Fruit fly (Drosophila melanogaster) whole organism, embryonic: Measurements from ENCODE around the gene Tsc1.

ENCODE experiments used
- Asciz ChIP-seq: fragments of 200-800 bp; sonication (Bioruptor generic); optimal IDR thresholded peaks from 2 replicates; lab custom pipeline; 2017; ENCODE audit warnings: missing biosample characterization, mild to moderate bottlenecking, missing genetic modification characterization, missing genetic modification reagents
- Atf3 ChIP-seq: fragments of 200-800 bp; sonication (Bioruptor generic); optimal IDR thresholded peaks from 3 replicates; lab custom pipeline; 2016; ENCODE audit warnings: missing biosample characterization, missing genetic modification characterization
- CG10431 ChIP-seq: fragments of 200-800 bp; sonication (Bioruptor generic); optimal IDR thresholded peaks from 3 replicates; lab custom pipeline; 2018; ENCODE audit warnings: missing biosample characterization, mild to moderate bottlenecking, missing genetic modification characterization
- CG10654 ChIP-seq: fragments of 200-800 bp; sonication (Bioruptor generic); optimal IDR thresholded peaks from 2 replicates; lab custom pipeline; 2016; ENCODE audit warnings: missing biosample characterization, missing genetic modification characterization
- CG12769 ChIP-seq: fragments of 200-800 bp; sonication (Bioruptor generic); optimal IDR thresholded peaks from 2 replicates; lab custom pipeline; 2019; ENCODE audit warnings: missing biosample characterization, mild to moderate bottlenecking, missing genetic modification characterization, moderate library complexity
- CG13287 ChIP-seq: fragments of 200-800 bp; sonication (Bioruptor generic); IDR thresholded peaks from 2 replicates; pipeline ENCODE4 v1.3.6; 2022; ENCODE audit warnings: missing biosample characterization, missing genetic modification characterization; ENCODE audit not compliant: partially characterized antibody
- CG14965 ChIP-seq: fragments of 200-800 bp; sonication (Bioruptor generic); optimal IDR thresholded peaks from 2 replicates; lab custom pipeline; 2016; ENCODE audit warnings: missing biosample characterization, missing genetic modification characterization, borderline replicate concordance
- CG15011 ChIP-seq: fragments of 200-800 bp; sonication (Bioruptor generic); optimal IDR thresholded peaks from 3 replicates; lab custom pipeline; 2018; ENCODE audit warnings: missing biosample characterization, mild to moderate bottlenecking, missing genetic modification characterization
- CG15073 ChIP-seq: fragments of 200-800 bp; sonication (Bioruptor generic); optimal IDR thresholded peaks from 2 replicates; lab custom pipeline; 2016; ENCODE audit warnings: missing biosample characterization, missing genetic modification characterization
- CG17186 ChIP-seq: fragments of 200-800 bp; sonication (Bioruptor generic); optimal IDR thresholded peaks from 3 replicates; lab custom pipeline; 2017; ENCODE audit warnings: missing biosample characterization, missing genetic modification reagents, missing genetic modification characterization
- CG1792 ChIP-seq: fragments of 200-800 bp; sonication (Bioruptor generic); optimal IDR thresholded peaks from 2 replicates; lab custom pipeline; 2016; ENCODE audit warnings: missing biosample characterization, missing genetic modification characterization
- CG1832 ChIP-seq: fragments of 200-800 bp; sonication (Bioruptor generic); optimal IDR thresholded peaks from 2 replicates; lab custom pipeline; 2017; ENCODE audit warnings: missing biosample characterization, mild to moderate bottlenecking, missing genetic modification characterization, inconsistent platforms
- CG2129 ChIP-seq: fragments of 200-800 bp; sonication (Bioruptor generic); IDR thresholded peaks from 2 replicates; pipeline ENCODE4 v1.3.6; 2022; ENCODE audit warnings: missing biosample characterization, missing genetic modification characterization; ENCODE audit not compliant: partially characterized antibody
- CG3847 ChIP-seq: fragments of 200-800 bp; sonication (Bioruptor generic); IDR thresholded peaks from 2 replicates; pipeline ENCODE4 v1.3.6; 2022; ENCODE audit warnings: missing biosample characterization, missing genetic modification characterization
- CG4328 ChIP-seq: fragments of 200-800 bp; sonication (Bioruptor generic); optimal IDR thresholded peaks from 3 replicates; lab custom pipeline; 2017; ENCODE audit warnings: missing biosample characterization, missing genetic modification reagents, missing genetic modification characterization
- CG6175 ChIP-seq: fragments of 200-800 bp; sonication (Bioruptor generic); IDR thresholded peaks from 3 replicates; pipeline ENCODE4 v1.3.6; 2022; ENCODE audit warnings: missing biosample characterization, missing genetic modification characterization
- CG7372 ChIP-seq: fragments of 200-800 bp; sonication (Bioruptor generic); IDR thresholded peaks from 2 replicates; pipeline ENCODE4 v1.3.6; 2022; ENCODE audit warnings: missing biosample characterization, missing genetic modification characterization
- CG7786 ChIP-seq: fragments of 200-800 bp; sonication (Bioruptor generic); optimal IDR thresholded peaks from 2 replicates; lab custom pipeline; 2016; ENCODE audit warnings: missing biosample characterization, missing genetic modification characterization
- CG9932 ChIP-seq: fragments of 200-800 bp; sonication (Bioruptor generic); IDR thresholded peaks from 2 replicates; pipeline ENCODE4 v1.3.6; 2022; ENCODE audit warnings: missing biosample characterization, missing genetic modification characterization
- CHES-1-like ChIP-seq: fragments of 200-800 bp; sonication (Bioruptor generic); optimal IDR thresholded peaks from 2 replicates; lab custom pipeline; 2016; ENCODE audit warnings: missing biosample characterization, missing genetic modification characterization
- CkIIα-i1 ChIP-seq: fragments of 200-800 bp; sonication (Bioruptor generic); IDR thresholded peaks from 2 replicates; pipeline ENCODE4 v1.3.6; 2022; ENCODE audit warnings: missing biosample characterization, missing genetic modification characterization
- CrebB ChIP-seq: fragments of 200-800 bp; sonication (Bioruptor generic); optimal IDR thresholded peaks from 3 replicates; lab custom pipeline; 2018; ENCODE audit warnings: missing biosample characterization, mild to moderate bottlenecking, missing genetic modification characterization
- Deaf1 ChIP-seq: fragments of 200-800 bp; optimal IDR thresholded peaks from 3 replicates; lab custom pipeline; 2019; ENCODE audit warnings: missing biosample characterization, mild to moderate bottlenecking, missing genetic modification characterization, moderate library complexity
- Dip2 ChIP-seq: fragments of 200-800 bp; sonication (Bioruptor generic); IDR thresholded peaks from 2 replicates; pipeline ENCODE4 v1.3.6; 2022; ENCODE audit warnings: missing biosample characterization, missing genetic modification characterization
- Fer1 ChIP-seq: fragments of 200-800 bp; sonication (Bioruptor generic); optimal IDR thresholded peaks from 2 replicates; lab custom pipeline; 2017; ENCODE audit warnings: missing biosample characterization, mild to moderate bottlenecking, missing genetic modification characterization
- MBD-R2 ChIP-seq: fragments of 200-800 bp; sonication (Bioruptor generic); IDR thresholded peaks from 2 replicates; pipeline ENCODE4 v1.3.6; 2022; ENCODE audit warnings: missing biosample characterization, missing genetic modification characterization
- NC2α ChIP-seq: fragments of 200-800 bp; sonication (Bioruptor generic); optimal IDR thresholded peaks from 2 replicates; lab custom pipeline; 2016; ENCODE audit warnings: missing biosample characterization, missing genetic modification characterization
- Pdp1 ChIP-seq, 2 experiments: fragments of 200-800 bp; sonication (Bioruptor generic); optimal IDR thresholded peaks; 3 replicates each; lab custom pipeline; 2016; ENCODE audit warnings: missing biosample characterization in 2 of 2, missing genetic modification characterization in 2 of 2, mild to moderate bottlenecking in 1 of 2, moderate library complexity in 1 of 2
- Sry-β ChIP-seq: fragments of 200-800 bp; sonication (Bioruptor generic); optimal IDR thresholded peaks from 2 replicates; lab custom pipeline; 2018; ENCODE audit warnings: missing biosample characterization, mild to moderate bottlenecking, missing genetic modification characterization, moderate library complexity
- Trl ChIP-seq, 3 experiments: fragments of >200 bp in 2 of 3; fragments of 200-800 bp in 1 of 3; sonication (Bioruptor generic) in 1 of 3; optimal IDR thresholded peaks; 2 replicates in 1 of 3; 3 replicates in 2 of 3; lab custom pipeline; 2016 to 2017; ENCODE audit warnings: missing biosample characterization in 1 of 3, missing genetic modification characterization in 1 of 3
- Vsx1 ChIP-seq: fragments of 200-800 bp; sonication (Bioruptor generic); optimal IDR thresholded peaks from 2 replicates; lab custom pipeline; 2017; ENCODE audit warnings: missing biosample characterization, mild to moderate bottlenecking, missing genetic modification characterization, missing genetic modification reagents
- Xbp1 ChIP-seq: fragments of 200-800 bp; sonication (Bioruptor generic); optimal IDR thresholded peaks from 3 replicates; lab custom pipeline; 2016; ENCODE audit warnings: missing biosample characterization, mild to moderate bottlenecking, missing genetic modification characterization
- ab ChIP-seq: fragments of 200-800 bp; sonication (Bioruptor generic); optimal IDR thresholded peaks from 2 replicates; lab custom pipeline; 2016; ENCODE audit warnings: missing biosample characterization, missing genetic modification characterization
- bbx ChIP-seq: fragments of 200-800 bp; sonication (Bioruptor generic); IDR thresholded peaks from 2 replicates; pipeline ENCODE4 v1.3.6; 2022; ENCODE audit warnings: missing biosample characterization, missing genetic modification characterization; ENCODE audit not compliant: partially characterized antibody
- danr ChIP-seq: fragments of 200-800 bp; sonication (Bioruptor generic); IDR thresholded peaks from 2 replicates; pipeline ENCODE4 v1.3.6; 2022; ENCODE audit warnings: missing biosample characterization, missing genetic modification characterization
- fru ChIP-seq: fragments of >200 bp; optimal IDR thresholded peaks from 2 replicates; lab custom pipeline; 2017
- fu2 ChIP-seq: fragments of 200-800 bp; sonication (Bioruptor generic); optimal IDR thresholded peaks from 2 replicates; lab custom pipeline; 2016; ENCODE audit warnings: missing biosample characterization, missing genetic modification characterization
- gem ChIP-seq: fragments of 200-800 bp; sonication (Bioruptor generic); optimal IDR thresholded peaks from 2 replicates; lab custom pipeline; 2019; ENCODE audit warnings: missing biosample characterization, mild to moderate bottlenecking, missing genetic modification characterization, moderate library complexity
- gro ChIP-seq: fragments of 200-800 bp; sonication (Bioruptor generic); optimal IDR thresholded peaks from 2 replicates; lab custom pipeline; 2016; ENCODE audit warnings: missing biosample characterization, missing genetic modification characterization
- gsb ChIP-seq: fragments of 200-800 bp; sonication (Bioruptor generic); IDR thresholded peaks from 2 replicates; pipeline ENCODE4 v1.3.6; 2022; ENCODE audit warnings: missing biosample characterization, missing genetic modification characterization
- gsb-n ChIP-seq: fragments of 200-800 bp; sonication (Bioruptor generic); optimal IDR thresholded peaks from 3 replicates; lab custom pipeline; 2018; ENCODE audit warnings: missing biosample characterization, mild to moderate bottlenecking, missing genetic modification characterization
- ham ChIP-seq: fragments of 200-800 bp; sonication (Bioruptor generic); IDR thresholded peaks from 2 replicates; pipeline ENCODE4 v1.3.6; 2022; ENCODE audit warnings: missing biosample characterization, missing genetic modification characterization
- hb ChIP-seq: fragments of 200-800 bp; sonication (Bioruptor generic); IDR thresholded peaks from 3 replicates; pipeline ENCODE4 v1.3.6; 2022; ENCODE audit warnings: missing biosample characterization, missing genetic modification characterization; ENCODE audit not compliant: partially characterized antibody
- ind ChIP-seq: fragments of 200-800 bp; sonication (Bioruptor generic); optimal IDR thresholded peaks from 3 replicates; lab custom pipeline; 2016; ENCODE audit warnings: missing biosample characterization, missing genetic modification characterization
- insv ChIP-seq, 2 experiments: fragments of 200-800 bp; sonication (Bioruptor generic); optimal IDR thresholded peaks; 3 replicates each; lab custom pipeline; 2016 to 2018; ENCODE audit warnings: missing biosample characterization in 2 of 2, missing genetic modification characterization in 2 of 2
- kah ChIP-seq: fragments of 200-800 bp; sonication (Bioruptor generic); optimal IDR thresholded peaks from 2 replicates; lab custom pipeline; 2018; ENCODE audit warnings: missing biosample characterization, mild to moderate bottlenecking, missing genetic modification characterization
- lov ChIP-seq, 2 experiments: fragments of 200-800 bp in 1 of 2; fragments of >200 bp in 1 of 2; sonication (Bioruptor generic) in 1 of 2; IDR thresholded peaks in 1 of 2; optimal IDR thresholded peaks in 1 of 2; 2 replicates in 1 of 2; 3 replicates in 1 of 2; pipeline versions ENCODE4 v1.3.6 to Lab custom; 2017 to 2022; ENCODE audit warnings: missing biosample characterization in 1 of 2, missing genetic modification characterization in 1 of 2
- psq ChIP-seq: fragments of 200-800 bp; sonication (Bioruptor generic); optimal IDR thresholded peaks from 2 replicates; lab custom pipeline; 2017; ENCODE audit warnings: missing biosample characterization, missing genetic modification characterization
- pum ChIP-seq: fragments of 200-800 bp; sonication (Bioruptor generic); optimal IDR thresholded peaks from 2 replicates; lab custom pipeline; 2016; ENCODE audit warnings: missing biosample characterization, missing genetic modification characterization
- ro ChIP-seq: fragments of 200-800 bp; sonication (Bioruptor generic); IDR thresholded peaks from 2 replicates; pipeline ENCODE4 v1.3.6; 2022; ENCODE audit warnings: missing biosample characterization, missing genetic modification characterization

Gene Tsc1

DNA sequence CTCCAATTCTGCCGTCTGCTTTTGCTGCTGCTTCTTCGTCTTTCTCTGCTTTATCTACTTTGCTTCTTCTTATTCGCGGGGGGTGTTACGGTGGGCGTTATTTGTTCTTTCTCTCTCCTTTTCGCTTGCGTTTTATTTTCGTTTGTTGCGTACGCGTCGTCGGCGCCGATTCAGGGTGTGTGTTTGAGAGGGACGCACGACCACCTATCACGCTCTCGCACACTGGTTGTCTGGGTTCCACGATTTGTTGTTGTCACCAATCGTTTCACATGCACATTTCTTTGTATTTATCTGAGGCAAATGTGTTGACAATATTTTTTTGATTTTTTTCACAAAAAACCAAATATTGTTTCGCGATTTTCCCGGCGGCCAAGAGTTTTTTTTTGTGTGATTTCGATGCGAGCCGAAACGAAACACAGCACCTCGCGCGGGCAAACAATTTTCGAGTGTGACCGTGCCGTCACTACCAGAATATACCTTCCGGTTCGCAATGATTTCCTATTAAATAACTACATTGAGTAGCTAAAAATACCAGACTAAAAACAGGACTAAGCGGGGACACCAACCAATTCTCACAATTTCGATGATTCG lies 24.7 kb upstream of the Tsc1 start, which contains the start of gene Syx1A (continued):
- TF ChIP-seq CG7786 = no peak
- no peak for TF ChIP-seq gsb-n (tag; lab: Kevin White, UChicago)
- TF ChIP-seq MBD-R2 (GFP tag; lab: Robert Waterston, UW) = no peak
- no peak for TF ChIP-seq Trl (optimal IDR thresholded peaks at IDR 0.05; lab: Kevin White, UChicago)
- TF ChIP-seq Trl (GFP tag; optimal IDR thresholded peaks at IDR 0.05; lab: Kevin White, UChicago) = no peak
- TF ChIP-seq NC2α (GFP tag; lab: Kevin White, UChicago) = no peak
- TF ChIP-seq kah (GFP tag; lab: Kevin White, UChicago) = no peak
- no peak for TF ChIP-seq Pdp1 (GFP tag; optimal IDR thresholded peaks at IDR 0.05; lab: Kevin White, UChicago)
- peak; percentile 98 for TF ChIP-seq psq
- TF ChIP-seq gem (tag; lab: Kevin White, UChicago) = no peak
- TF ChIP-seq CG9932 (GFP tag; lab: Robert Waterston, UW) = no peak
- TF ChIP-seq ab (GFP tag; lab: Kevin White, UChicago) = no peak
- TF ChIP-seq hb = no peak
- TF ChIP-seq insv (GFP tag; optimal IDR thresholded peaks at IDR 0.05; lab: Kevin White, UChicago) = no peak
- TF ChIP-seq CG12769 = no peak
- no peak for TF ChIP-seq CG15011 (GFP tag; lab: Kevin White, UChicago)
- no peak for TF ChIP-seq fru (lab: Kevin White, UChicago)
- no peak for TF ChIP-seq danr (GFP tag; lab: Robert Waterston, UW)
- no peak for TF ChIP-seq Xbp1 (GFP tag; lab: Kevin White, UChicago)
- peak; percentile 67 for TF ChIP-seq Deaf1 (tag; lab: Kevin White, UChicago)
- peak; percentile 18 for TF ChIP-seq Fer1 (GFP tag; lab: Kevin White, UChicago)
- no peak for TF ChIP-seq CG15073 (GFP tag; lab: Kevin White, UChicago)
- no peak for TF ChIP-seq CG14965 (GFP tag; lab: Kevin White, UChicago)
- no peak for TF ChIP-seq Vsx1 (GFP tag; lab: Kevin White, UChicago)
- no peak for TF ChIP-seq CG2129 (GFP tag; lab: Robert Waterston, UW)
- TF ChIP-seq CHES-1-like (GFP tag; lab: Kevin White, UChicago) = peak; percentile 43
- no peak for TF ChIP-seq CG7372 (GFP tag; lab: Robert Waterston, UW)
- TF ChIP-seq Dip2 (GFP tag; lab: Robert Waterston, UW) = no peak
- no peak for TF ChIP-seq pum
- TF ChIP-seq CG6175 (GFP tag; lab: Robert Waterston, UW) = no peak
- no peak for TF ChIP-seq CG3847 (GFP tag; lab: Robert Waterston, UW)
- peak; percentile 16 for TF ChIP-seq gro
- no peak for TF ChIP-seq CG10654 (GFP tag; lab: Kevin White, UChicago)
- no peak for TF ChIP-seq ro
- no peak for TF ChIP-seq gsb (GFP tag; lab: Robert Waterston, UW)
- no peak for TF ChIP-seq CG1792 (GFP tag; lab: Kevin White, UChicago)
- TF ChIP-seq CrebB (tag; lab: Kevin White, UChicago) = peak; percentile 61
- TF ChIP-seq CG13287 (GFP tag; lab: Robert Waterston, UW) = no peak
- peak; percentile 19 for TF ChIP-seq CG4328
- no peak for TF ChIP-seq ind (GFP tag; lab: Kevin White, UChicago)
- no peak for TF ChIP-seq lov (optimal IDR thresholded peaks at IDR 0.05; lab: Kevin White, UChicago)
- no peak for TF ChIP-seq lov (GFP tag; IDR thresholded peaks at IDR 0.05; lab: Robert Waterston, UW)
- TF ChIP-seq fu2 (GFP tag; lab: Kevin White, UChicago) = no peak
- peak; percentile 85 for TF ChIP-seq CG1832
- no peak for TF ChIP-seq Sry-β
- TF ChIP-seq Atf3 (GFP tag; lab: Kevin White, UChicago) = no peak
- no peak for TF ChIP-seq ham (GFP tag; lab: Robert Waterston, UW)
- no peak for TF ChIP-seq CkIIα-i1
- peak; percentile 23 for TF ChIP-seq CG17186 (GFP tag; lab: Kevin White, UChicago)
- no peak for TF ChIP-seq Asciz (GFP tag; lab: Kevin White, UChicago)
- peak; percentile 10 for TF ChIP-seq CG10431 (GFP tag; lab: Kevin White, UChicago)
- TF ChIP-seq bbx (GFP tag; lab: Robert Waterston, UW) = no peak
